Worm (Caenorhabditis elegans): ENCODE results near the gene F59B2.9.

- TF ChIP-seq flh-1 (GFP tag; optimal IDR thresholded peaks at IDR 0.05) (no peak), pha-4 (tag; optimal IDR thresholded peaks at IDR 0.05) (no peak), ces-1 (GFP tag; optimal IDR thresholded peaks at IDR 0.05) (no peak), snpc-4 (tag; optimal IDR thresholded peaks at IDR 0.05) (no peak), drap-1 (GFP tag; optimal IDR thresholded peaks at IDR 0.05) (no peak), ztf-11 (tag; optimal IDR thresholded peaks at IDR 0.05) (no peak), lsy-2 (tag; optimal IDR thresholded peaks at IDR 0.05) (no peak), unc-62 (GFP tag; optimal IDR thresholded peaks at IDR 0.05) (no peak), lin-32 (GFP tag; optimal IDR thresholded peaks at IDR 0.05) (no peak), elt-3 (tag; optimal IDR thresholded peaks at IDR 0.05) (no peak), ceh-83 (GFP tag; optimal IDR thresholded peaks at IDR 0.05) (no peak), sptf-1 (tag; optimal IDR thresholded peaks at IDR 0.05) (no peak)
These were observed at the start of gene F59B2.9 for ce11 chrIII:9012309-9012708.
